Worm (Caenorhabditis elegans): ENCODE data around the gene ZK1290.15.

ce11 chrII:7553806-7554205, 30.4 kb downstream of the ZK1290.15 start, which contains the start of gene ZK1290.10:
- TF ChIP-seq lin-15B (tag; optimal IDR thresholded peaks at IDR 0.05) (no peak), pha-4 (tag; optimal IDR thresholded peaks at IDR 0.05) (no peak), zag-1 (tag; optimal IDR thresholded peaks at IDR 0.05) (no peak), fkh-10 (GFP tag; optimal IDR thresholded peaks at IDR 0.05) (no peak), fos-1 (tag; optimal IDR thresholded peaks at IDR 0.05) (no peak), nhr-76 (tag; optimal IDR thresholded peaks at IDR 0.05) (no peak), elt-2 (tag; optimal IDR thresholded peaks at IDR 0.05) (no peak), aly-2 (tag; optimal IDR thresholded peaks at IDR 0.05) (no peak), snpc-4 (tag; optimal IDR thresholded peaks at IDR 0.05) (no peak), nfya-1 (tag; optimal IDR thresholded peaks at IDR 0.05; ENCODE audit: insufficient read depth) (no peak), elt-1 (tag; optimal IDR thresholded peaks at IDR 0.05) (no peak), nhr-28 (tag; optimal IDR thresholded peaks at IDR 0.05) (no peak), ceh-82 (tag; optimal IDR thresholded peaks at IDR 0.05) (no peak), nhr-12 (tag; optimal IDR thresholded peaks at IDR 0.05) (no peak)

Data from whole organism, L3 larva.